Worm (Caenorhabditis elegans) whole organism, L3 larva: ENCODE results near the gene F44D12.8.

ENCODE experiments used
- ZK546.5 ChIP-seq: sonication (generic microtip); optimal IDR thresholded peaks from 2 replicates; lab custom pipeline; 2017; ENCODE audit warnings: missing biosample characterization, missing genetic modification characterization
- ceh-82 ChIP-seq: fragments of 150-350 bp; optimal IDR thresholded peaks from 2 replicates; lab custom pipeline; 2014; ENCODE audit warnings: missing biosample characterization, missing genetic modification characterization
- daf-12 ChIP-seq: fragments of 150-350 bp; optimal IDR thresholded peaks from 2 replicates; lab custom pipeline; 2014; ENCODE audit warnings: missing biosample characterization, missing genetic modification reagents, missing genetic modification characterization
- egl-27 ChIP-seq: sonication (generic microtip); optimal IDR thresholded peaks from 4 replicates; lab custom pipeline; 2017; ENCODE audit warnings: missing biosample characterization, missing genetic modification reagents, missing genetic modification characterization
- elt-1 ChIP-seq: fragments of 150-350 bp; optimal IDR thresholded peaks from 2 replicates; lab custom pipeline; 2014; ENCODE audit warnings: missing biosample characterization, missing genetic modification characterization
- elt-2 ChIP-seq: sonication (generic microtip); optimal IDR thresholded peaks from 2 replicates; lab custom pipeline; 2016; ENCODE audit warnings: missing genetic modification reagents, mild to moderate bottlenecking, missing genetic modification characterization, missing compliant biosample characterization
- fkh-10 ChIP-seq: sonication (generic microtip); optimal IDR thresholded peaks from 2 replicates; lab custom pipeline; 2017; ENCODE audit warnings: missing biosample characterization, missing genetic modification reagents, missing genetic modification characterization
- fos-1 ChIP-seq: fragments of 150-350 bp; optimal IDR thresholded peaks from 2 replicates; lab custom pipeline; 2014; ENCODE audit warnings: missing biosample characterization, missing genetic modification characterization
- hmg-11 ChIP-seq: sonication (generic microtip); optimal IDR thresholded peaks from 2 replicates; lab custom pipeline; 2016; ENCODE audit warnings: missing genetic modification characterization, missing compliant biosample characterization
- jun-1 ChIP-seq: fragments of 150-350 bp; optimal IDR thresholded peaks from 2 replicates; lab custom pipeline; 2014; ENCODE audit warnings: missing biosample characterization, missing genetic modification reagents, missing genetic modification characterization
- lin-15B ChIP-seq: fragments of 150-350 bp; optimal IDR thresholded peaks from 2 replicates; lab custom pipeline; 2014; ENCODE audit warnings: missing biosample characterization, missing genetic modification characterization
- lin-39 ChIP-seq: fragments of 150-350 bp; optimal IDR thresholded peaks from 2 replicates; lab custom pipeline; 2018; ENCODE audit warnings: missing biosample characterization, missing genetic modification reagents, missing genetic modification characterization
- lsy-12 ChIP-seq: sonication (generic microtip); optimal IDR thresholded peaks from 2 replicates; lab custom pipeline; 2016; ENCODE audit warnings: mild to moderate bottlenecking, missing genetic modification characterization, missing compliant biosample characterization
- mdl-1 ChIP-seq: fragments of 150-350 bp; optimal IDR thresholded peaks from 2 replicates; lab custom pipeline; 2014; ENCODE audit warnings: missing biosample characterization, missing genetic modification characterization
- mml-1 ChIP-seq: fragments of 150-350 bp; sonication (generic microtip); optimal IDR thresholded peaks from 3 replicates; lab custom pipeline; 2014; ENCODE audit warnings: missing biosample characterization, missing genetic modification characterization
- nfya-1 ChIP-seq: sonication (generic microtip); optimal IDR thresholded peaks from 2 replicates; lab custom pipeline; 2017; ENCODE audit warnings: missing genetic modification characterization, mild to moderate bottlenecking, missing compliant biosample characterization, antibody characterized with exemption, moderate library complexity; ENCODE audit not compliant: insufficient read depth
- nhr-11 ChIP-seq: fragments of 150-350 bp; optimal IDR thresholded peaks from 2 replicates; lab custom pipeline; 2014; ENCODE audit warnings: missing biosample characterization, missing genetic modification characterization
- nhr-12 ChIP-seq: fragments of 150-350 bp; optimal IDR thresholded peaks from 2 replicates; lab custom pipeline; 2014; ENCODE audit warnings: missing biosample characterization, missing genetic modification characterization
- nhr-23 ChIP-seq: fragments of 150-350 bp; optimal IDR thresholded peaks from 2 replicates; lab custom pipeline; 2014; ENCODE audit warnings: missing biosample characterization, missing genetic modification reagents, missing genetic modification characterization
- nhr-43 ChIP-seq: sonication (generic microtip); optimal IDR thresholded peaks from 2 replicates; lab custom pipeline; 2016; ENCODE audit warnings: mild to moderate bottlenecking, missing genetic modification characterization, missing compliant biosample characterization; ENCODE audit not compliant: poor library complexity, severe bottlenecking
- pha-4 ChIP-seq: fragments of 150-350 bp; optimal IDR thresholded peaks from 2 replicates; lab custom pipeline; 2014; ENCODE audit warnings: missing biosample characterization, missing genetic modification reagents, missing genetic modification characterization
- pqm-1 ChIP-seq: fragments of 150-350 bp; optimal IDR thresholded peaks from 2 replicates; lab custom pipeline; 2017; ENCODE audit warnings: missing biosample characterization, missing genetic modification characterization, inconsistent platforms
- tbx-2 ChIP-seq: sonication (generic microtip); optimal IDR thresholded peaks from 2 replicates; lab custom pipeline; 2016; ENCODE audit warnings: mild to moderate bottlenecking, missing genetic modification characterization, missing compliant biosample characterization
- unc-39 ChIP-seq: sonication (generic microtip); optimal IDR thresholded peaks from 4 replicates; lab custom pipeline; 2017; ENCODE audit warnings: missing biosample characterization, missing genetic modification characterization
- unc-62 ChIP-seq: fragments of 150-350 bp; sonication (generic microtip); optimal IDR thresholded peaks from 4 replicates; lab custom pipeline; 2014; ENCODE audit warnings: missing biosample characterization, missing genetic modification reagents, missing genetic modification characterization

F44D12.8 gene

DNA sequence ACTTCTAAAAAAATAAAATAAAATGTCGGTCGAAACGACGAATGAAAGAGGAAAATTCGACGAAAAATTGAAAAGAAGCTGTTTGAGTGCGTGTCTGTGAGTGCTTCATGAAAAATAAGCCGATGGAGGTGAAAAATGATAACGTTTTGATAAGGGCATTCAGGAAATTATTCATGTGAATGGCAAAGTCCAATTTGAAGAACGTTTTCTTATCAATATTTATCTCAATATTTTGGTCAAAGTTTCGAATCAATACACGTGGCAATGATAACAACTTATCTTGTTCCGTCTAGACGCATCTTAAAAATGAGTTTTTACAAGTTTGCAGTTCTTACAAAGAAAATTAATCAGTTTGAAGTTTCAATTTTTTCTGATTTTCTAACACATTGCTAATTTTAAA, 36.1 kb downstream of the F44D12.8 start:
- TF ChIP-seq mml-1 (tag; lab: Kevin White, UChicago) (no peak), unc-62 (GFP tag; lab: Kevin White, UChicago) (no peak), jun-1 (tag; lab: Kevin White, UChicago) (peak; percentile 46), lin-15B (tag; lab: Kevin White, UChicago) (no peak), egl-27 (no peak), hmg-11 (tag; lab: Kevin White, UChicago) (no peak), pqm-1 (peak; percentile 99), elt-2 (tag; lab: Kevin White, UChicago) (peak; percentile 99), pha-4 (peak; percentile 42), fos-1 (tag; lab: Kevin White, UChicago) (peak; percentile 52)

- TF ChIP-seq ceh-82 (tag; lab: Kevin White, UChicago) (no peak), pqm-1 (peak; percentile 3), elt-2 (tag; lab: Kevin White, UChicago) (peak; percentile 45), pha-4 (peak; percentile 28)
Observed at ce11 chrIV:10060795-10061194, 37.7 kb downstream of the F44D12.8 start.

ce11 chrIV:10062728-10063127, 39.6 kb downstream of the F44D12.8 start, which contains the start of gene ipla-7:
TSS of gene ipla-7 (minus strand) at chrIV:10062849.
- TF ChIP-seq elt-2 (tag; lab: Kevin White, UChicago) (peak; percentile 14), fos-1 (tag; lab: Kevin White, UChicago) (no peak), fkh-10 (GFP tag; lab: Kevin White, UChicago) (peak; percentile 73), pqm-1 (peak; percentile 30), pha-4 (no peak), nfya-1 (peak; percentile 67), hmg-11 (tag; lab: Kevin White, UChicago) (peak; percentile 73), lin-39 (tag; lab: Kevin White, UChicago) (peak; percentile 4), egl-27 (no peak), lin-15B (tag; lab: Kevin White, UChicago) (peak; percentile 12)

- TF ChIP-seq ceh-82 (tag; lab: Kevin White, UChicago): no peak
- TF ChIP-seq lin-39 (tag; lab: Kevin White, UChicago): no peak
- TF ChIP-seq, all 47 proteins: peak for 0
Observed at ce11 chrIV:10063941-10064340, 40.9 kb downstream of the F44D12.8 start.

ce11 chrIV:10065159-10065558, 42.1 kb downstream of the F44D12.8 start:
- TF ChIP-seq nhr-23 (tag; lab: Kevin White, UChicago): no peak
- TF ChIP-seq lin-39 (tag; lab: Kevin White, UChicago): peak; percentile 74
- peak; percentile 36 for TF ChIP-seq unc-62 (GFP tag; lab: Kevin White, UChicago)
- no peak for TF ChIP-seq fkh-10 (GFP tag; lab: Kevin White, UChicago)

ce11 chrIV:10066456-10066855, 43.4 kb downstream of the F44D12.8 start:
- no peak for TF ChIP-seq nhr-11 (tag; lab: Kevin White, UChicago)
- TF ChIP-seq elt-2 (tag; lab: Kevin White, UChicago): peak; percentile 44
- peak; percentile 10 for TF ChIP-seq pqm-1
- no peak for TF ChIP-seq ZK546.5
- TF ChIP-seq lsy-12: no peak
- TF ChIP-seq, all 47 proteins: peak for 2

DNA sequence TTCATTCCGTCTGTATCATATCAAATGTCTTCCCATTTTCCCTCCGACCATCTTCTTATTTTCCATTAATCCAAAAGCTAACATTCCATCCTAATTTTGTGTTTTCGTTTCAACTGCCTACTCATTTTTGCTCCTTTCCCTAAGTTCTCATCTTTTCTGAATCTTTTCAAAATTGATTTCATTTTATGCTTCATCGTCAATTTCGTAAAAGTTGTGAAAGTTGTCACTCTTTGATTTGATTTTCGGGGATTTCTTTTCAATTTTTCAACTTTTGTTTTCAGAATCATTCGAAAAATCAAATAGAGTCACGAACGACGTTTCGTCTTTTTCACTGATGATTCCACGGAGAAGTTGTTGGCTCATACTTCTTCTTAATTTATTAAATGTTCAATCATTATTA, 44.5 kb downstream of the F44D12.8 start, which contains the start of gene cwn-2:
Gene cwn-2, plus strand, starts transcription at position 276 of the 400 bp plus-strand sequence.
- TF ChIP-seq fkh-10 (GFP tag; lab: Kevin White, UChicago) (peak; percentile 94), mdl-1 (no peak), elt-1 (no peak), pqm-1 (no peak), nfya-1 (no peak)

DNA sequence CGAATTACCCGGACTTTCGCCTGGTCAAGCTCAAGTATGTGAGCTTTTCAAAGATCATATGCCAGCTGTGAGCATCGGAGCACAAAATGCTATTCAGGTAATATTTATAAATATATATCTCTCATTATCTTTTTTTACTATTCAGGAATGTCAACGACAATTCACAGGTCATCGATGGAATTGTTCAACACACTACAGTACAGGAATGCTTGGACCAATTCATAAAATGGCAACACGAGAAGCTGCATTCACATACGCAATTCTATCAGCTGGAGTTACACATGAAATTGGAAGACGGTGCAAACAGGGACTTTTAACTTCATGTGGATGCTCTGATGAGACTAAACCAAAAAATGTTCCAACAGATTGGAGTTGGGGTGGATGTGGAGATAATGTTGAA, 45.2 kb downstream of the F44D12.8 start:
- TF ChIP-seq fkh-10 (GFP tag; lab: Kevin White, UChicago) (no peak), elt-1 (no peak), nhr-43 (tag; lab: Kevin White, UChicago) (no peak), nhr-12 (tag; lab: Kevin White, UChicago) (no peak), unc-39 (no peak), hmg-11 (tag; lab: Kevin White, UChicago) (no peak), tbx-2 (tag; lab: Kevin White, UChicago) (no peak), mml-1 (tag; lab: Kevin White, UChicago) (no peak), lin-15B (tag; lab: Kevin White, UChicago) (no peak), daf-12 (tag; lab: Kevin White, UChicago) (no peak)
